Worm (Caenorhabditis elegans) whole organism, midembryonic: ENCODE measurements around the gene C50F4.8.
A peak's percentile ranks its signal among the peaks of the same experiment; 100 is the strongest.

Experiments
- T22C8.4 ChIP-seq: fragments of 200-800 bp; sonication (Bioruptor generic); IDR thresholded peaks from 2 replicates; pipeline ENCODE4 v1.3.6; 2022; ENCODE audit warnings: missing genetic modification characterization, missing compliant biosample characterization
- cog-1 ChIP-seq: sonication (generic microtip); optimal IDR thresholded peaks from 2 replicates; lab custom pipeline; 2016; ENCODE audit warnings: missing genetic modification characterization, missing compliant biosample characterization
- flt-1 ChIP-seq: fragments of 200-800 bp; sonication (Bioruptor generic); IDR thresholded peaks from 2 replicates; pipeline ENCODE4 v1.3.6; 2022; ENCODE audit warnings: missing genetic modification characterization, missing compliant biosample characterization
- klf-2 ChIP-seq: fragments of 200-800 bp; sonication (Bioruptor generic); conservative IDR thresholded peaks from 2 replicates; pipeline ENCODE4 v1.3.6; 2022; ENCODE audit warnings: missing genetic modification reagents, missing genetic modification characterization, missing compliant biosample characterization
- med-1 ChIP-seq: sonication (generic microtip); optimal IDR thresholded peaks from 2 replicates; lab custom pipeline; 2017; ENCODE audit warnings: missing genetic modification characterization, mild to moderate bottlenecking, missing compliant biosample characterization, antibody characterized with exemption, missing genetic modification reagents; ENCODE audit not compliant: insufficient read depth
- ref-1 ChIP-seq: fragments of 200-800 bp; sonication (Bioruptor generic); conservative IDR thresholded peaks from 2 replicates; pipeline ENCODE4 v1.3.6; 2022; ENCODE audit warnings: missing genetic modification reagents, missing genetic modification characterization, missing compliant biosample characterization
- tab-1 ChIP-seq: fragments of 200-800 bp; sonication (Bioruptor generic); IDR thresholded peaks from 2 replicates; pipeline ENCODE4 v1.3.6; 2022; ENCODE audit warnings: missing genetic modification characterization, missing compliant biosample characterization
- ztf-23 ChIP-seq: fragments of 200-800 bp; sonication (Bioruptor generic); IDR thresholded peaks from 2 replicates; pipeline ENCODE4 v1.3.6; 2022; ENCODE audit warnings: missing genetic modification reagents, missing genetic modification characterization, missing compliant biosample characterization
- ztf-29 ChIP-seq: fragments of 200-800 bp; sonication (Bioruptor generic); IDR thresholded peaks from 2 replicates; pipeline ENCODE4 v1.3.6; 2022; ENCODE audit warnings: missing genetic modification reagents, missing genetic modification characterization, missing compliant biosample characterization

C50F4.8 gene

DNA sequence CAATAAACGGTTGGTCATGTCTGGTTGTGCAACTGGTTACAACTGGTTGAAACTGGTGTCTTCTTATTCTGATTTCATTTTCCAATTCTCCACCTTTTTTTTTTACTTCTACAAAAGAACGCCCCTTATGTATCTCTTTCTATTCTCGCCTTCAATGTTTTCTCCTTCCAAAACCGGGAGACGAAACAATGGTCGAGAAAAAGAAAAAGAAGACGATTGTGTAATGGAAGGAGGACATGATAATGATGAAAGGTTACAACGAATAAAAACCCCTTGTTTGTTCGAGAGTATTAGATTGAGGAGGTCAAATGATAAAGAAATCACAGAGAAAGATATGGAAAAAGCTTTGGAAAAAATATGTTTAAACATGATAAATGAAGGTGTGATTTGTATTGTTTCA lies at the start of gene C50F4.8:
Gene C50F4.8 (minus strand): TSS at position 28 of the 400 bp plus-strand sequence.
- TF ChIP-seq cog-1 (tag; lab: Kevin White, UChicago) (no peak), klf-2 (GFP tag; lab: Robert Waterston, UW) (no peak), T22C8.4 (no peak), tab-1 (GFP tag; lab: Robert Waterston, UW) (no peak), ref-1 (GFP tag; lab: Robert Waterston, UW) (no peak), med-1 (no peak), ztf-29 (GFP tag; lab: Robert Waterston, UW) (no peak), flt-1 (GFP tag; lab: Robert Waterston, UW) (no peak), ztf-23 (GFP tag; lab: Robert Waterston, UW) (no peak)

DNA sequence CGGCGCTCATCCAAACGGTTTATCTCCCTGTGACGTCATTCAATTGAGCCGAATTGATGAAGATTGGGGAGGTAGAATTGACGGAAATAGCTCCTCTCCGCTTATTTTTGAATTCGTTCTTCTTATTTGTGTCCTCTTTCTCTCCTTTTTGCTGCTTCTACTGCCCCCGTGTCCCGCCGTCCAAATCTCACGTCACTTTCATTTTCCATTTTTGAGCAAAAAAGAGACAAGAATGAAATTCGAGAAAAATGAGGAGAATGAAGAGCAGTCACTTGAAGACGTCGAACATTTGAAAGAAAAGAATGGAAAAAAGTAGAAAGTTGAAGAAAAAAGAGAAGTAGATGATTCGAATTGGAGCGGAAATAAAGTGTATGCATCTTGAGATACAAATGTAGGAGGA lies 44.9 kb upstream of the C50F4.8 start:
- no peak for TF ChIP-seq ztf-29 (GFP tag; lab: Robert Waterston, UW)
- no peak for TF ChIP-seq T22C8.4
- no peak for TF ChIP-seq flt-1 (GFP tag; lab: Robert Waterston, UW)
- TF ChIP-seq ztf-23 (GFP tag; lab: Robert Waterston, UW), result no peak
- TF ChIP-seq cog-1 (tag; lab: Kevin White, UChicago), result no peak
- no peak for TF ChIP-seq ref-1 (GFP tag; lab: Robert Waterston, UW)
- no peak for TF ChIP-seq med-1
- no peak for TF ChIP-seq tab-1 (GFP tag; lab: Robert Waterston, UW)
- no peak for TF ChIP-seq klf-2 (GFP tag; lab: Robert Waterston, UW)

DNA sequence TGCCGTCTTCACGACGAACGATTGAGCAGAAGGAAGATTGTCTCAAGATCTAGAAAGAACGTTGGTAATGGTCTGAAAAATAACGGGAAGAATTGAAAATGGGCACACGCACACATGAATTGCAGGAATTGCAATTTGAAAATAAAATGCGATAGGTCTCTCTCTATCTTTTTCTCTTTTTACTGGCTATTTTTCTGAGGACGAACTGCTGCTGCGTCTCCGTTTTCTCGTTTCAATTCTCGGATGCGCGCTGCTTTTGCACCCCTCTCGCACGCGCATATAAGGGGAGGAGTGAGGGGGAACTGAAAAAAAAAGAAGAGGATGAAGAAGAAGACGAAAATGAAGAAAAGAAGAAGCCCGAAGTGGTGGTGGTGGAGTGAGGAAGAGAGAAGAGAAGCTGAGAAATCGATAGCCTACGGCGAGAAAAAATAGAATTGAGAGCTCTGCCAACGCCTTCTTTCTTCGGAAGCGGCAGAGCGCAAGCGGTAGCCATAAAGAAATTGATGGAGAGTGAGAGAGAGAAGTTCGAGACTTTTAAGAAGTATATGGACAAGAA lies 43.0 kb upstream of the C50F4.8 start, which contains the start of gene rgef-1:
Gene rgef-1 (minus strand): TSS at position 51 of the 556 bp plus-strand sequence.
- TF ChIP-seq T22C8.4 (no peak), ztf-23 (GFP tag; lab: Robert Waterston, UW) (peak; percentile 34; the same call in 1 of the 2 replicates), med-1 (no peak)

DNA sequence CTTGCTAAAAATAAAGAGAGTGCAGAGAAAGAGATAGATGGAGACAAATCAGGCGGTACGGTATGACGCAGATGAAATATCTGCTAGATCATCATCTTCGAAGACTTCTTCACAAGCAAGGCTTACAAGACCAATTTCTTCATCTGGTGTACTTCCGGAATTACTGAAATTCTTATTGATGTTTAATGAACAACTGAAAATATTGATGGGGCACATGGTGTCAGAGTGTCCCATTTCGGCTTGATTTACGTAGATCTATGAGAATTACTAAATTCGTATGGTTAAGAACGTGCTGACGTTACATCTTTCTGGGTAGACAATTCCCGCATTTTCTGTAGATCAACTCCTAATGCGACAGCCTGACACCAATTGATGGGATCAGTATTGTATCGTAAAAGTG lies 38.0 kb upstream of the C50F4.8 start:
- TF ChIP-seq ztf-29 (GFP tag; lab: Robert Waterston, UW) (no peak), tab-1 (GFP tag; lab: Robert Waterston, UW) (no peak), cog-1 (tag; lab: Kevin White, UChicago) (no peak), med-1 (no peak), flt-1 (GFP tag; lab: Robert Waterston, UW) (no peak), ztf-23 (GFP tag; lab: Robert Waterston, UW) (no peak), T22C8.4 (no peak), ref-1 (GFP tag; lab: Robert Waterston, UW) (no peak), klf-2 (GFP tag; lab: Robert Waterston, UW) (no peak)

DNA sequence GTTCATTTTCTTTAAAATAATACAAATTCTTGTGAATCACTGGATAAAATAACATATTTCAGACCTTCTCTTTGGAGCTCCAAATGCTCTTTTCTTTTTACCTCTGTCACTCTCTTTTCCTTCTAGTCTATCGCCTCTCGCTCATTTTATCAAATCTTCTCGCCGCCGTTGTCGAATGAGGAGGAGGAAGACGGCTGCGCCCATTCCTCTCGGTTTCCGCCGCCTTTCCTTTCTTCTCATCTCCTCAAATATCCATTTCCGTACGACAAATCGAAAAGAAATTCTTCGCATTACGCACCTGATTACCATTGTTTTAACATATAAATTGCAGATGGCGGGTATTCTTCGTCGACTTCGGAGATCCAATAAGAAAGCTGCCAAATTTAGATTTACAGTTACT lies 31.7 kb upstream of the C50F4.8 start, which contains the start of gene ehbp-1:
Gene ehbp-1 (plus strand): TSS at position 332 of the 400 bp plus-strand sequence.
- TF ChIP-seq tab-1 (GFP tag; lab: Robert Waterston, UW) (no peak), ztf-29 (GFP tag; lab: Robert Waterston, UW) (no peak), ztf-23 (GFP tag; lab: Robert Waterston, UW) (no peak), ref-1 (GFP tag; lab: Robert Waterston, UW) (no peak), T22C8.4 (no peak), flt-1 (GFP tag; lab: Robert Waterston, UW) (no peak), med-1 (no peak), cog-1 (tag; lab: Kevin White, UChicago) (no peak), klf-2 (GFP tag; lab: Robert Waterston, UW) (no peak)

DNA sequence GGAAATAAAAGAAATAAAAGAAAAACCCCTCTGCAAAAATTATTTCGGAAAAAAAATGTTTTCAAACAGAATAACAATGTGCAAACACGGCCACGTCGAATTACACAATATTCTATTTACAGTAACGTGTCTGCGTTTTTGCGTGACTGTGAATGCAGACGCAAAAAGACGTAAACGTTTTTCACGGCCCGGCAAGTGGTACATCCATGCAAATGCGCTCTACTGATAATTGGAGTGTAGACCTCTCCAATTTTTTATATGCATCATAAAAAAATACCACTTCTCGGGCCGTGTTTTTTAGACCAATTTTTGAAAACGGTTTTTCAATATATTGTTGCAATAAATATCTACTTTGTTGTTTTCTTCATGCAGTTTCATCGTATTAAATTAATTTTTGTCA lies 30.8 kb upstream of the C50F4.8 start, which contains the start of gene nstp-10:
Gene nstp-10 (minus strand): TSS at position 378 of the 400 bp plus-strand sequence.
- no peak for TF ChIP-seq ztf-29 (GFP tag; lab: Robert Waterston, UW)
- peak; percentile 23 for TF ChIP-seq cog-1 (tag; lab: Kevin White, UChicago)

DNA sequence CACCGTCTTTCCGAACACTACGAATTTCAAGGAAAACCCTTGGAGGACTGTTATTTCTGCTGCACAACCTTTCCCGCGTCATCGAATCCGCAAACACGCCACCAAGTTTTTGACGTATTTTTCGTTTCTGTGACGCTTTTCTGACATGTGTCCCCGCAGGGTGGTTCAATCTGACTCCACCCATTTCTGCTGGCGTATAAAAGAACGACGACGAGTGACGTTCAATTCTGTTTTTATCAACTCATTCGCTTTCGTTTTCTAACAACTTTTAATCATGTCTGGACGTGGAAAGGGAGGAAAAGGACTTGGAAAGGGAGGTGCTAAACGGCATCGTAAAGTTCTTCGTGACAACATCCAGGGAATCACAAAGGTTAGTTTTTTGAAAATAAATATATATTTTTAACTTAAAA lies 28.2 kb upstream of the C50F4.8 start, which contains the start of gene his-37:
Gene his-37 (plus strand): TSS at position 246 of the 410 bp plus-strand sequence.
- TF ChIP-seq T22C8.4 (no peak), klf-2 (GFP tag; lab: Robert Waterston, UW) (no peak), tab-1 (GFP tag; lab: Robert Waterston, UW) (peak; percentile 50; the same call in 1 of the 2 replicates), ref-1 (GFP tag; lab: Robert Waterston, UW) (no peak), ztf-29 (GFP tag; lab: Robert Waterston, UW) (no peak; the same call in 1 of the 2 replicates), flt-1 (GFP tag; lab: Robert Waterston, UW) (peak; percentile 81), ztf-23 (GFP tag; lab: Robert Waterston, UW) (peak; percentile 83), med-1 (no peak), cog-1 (tag; lab: Kevin White, UChicago) (peak; percentile 93)

DNA sequence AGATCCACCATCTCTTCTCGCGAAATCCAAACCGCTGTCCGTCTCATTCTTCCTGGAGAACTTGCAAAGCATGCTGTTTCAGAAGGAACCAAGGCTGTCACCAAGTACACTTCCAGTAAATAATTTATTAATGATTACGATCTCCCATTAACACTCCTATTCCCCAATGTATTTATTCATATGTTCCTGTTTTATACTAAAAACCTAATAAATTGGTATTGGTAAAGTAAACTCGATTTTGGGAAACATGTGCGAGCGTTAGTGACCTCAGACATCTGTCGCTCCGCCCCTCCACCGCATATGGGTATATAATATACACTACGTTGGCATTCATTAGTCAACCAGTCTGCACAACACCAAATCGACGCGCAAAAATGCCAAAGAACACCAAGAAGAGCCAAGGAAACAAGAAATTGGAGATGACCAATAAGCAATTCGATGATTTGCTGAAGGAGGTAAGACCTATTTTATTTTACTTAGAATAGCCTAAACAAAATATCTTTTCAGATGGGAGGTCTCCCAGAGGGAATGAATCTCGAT lies 27.5 kb upstream of the C50F4.8 start, which contains the start of gene C50F4.6:
Gene C50F4.6 (plus strand): TSS at position 51 of the 540 bp plus-strand sequence.
- TF ChIP-seq ztf-23 (GFP tag; lab: Robert Waterston, UW) (no peak), T22C8.4 (no peak), tab-1 (GFP tag; lab: Robert Waterston, UW) (no peak), klf-2 (GFP tag; lab: Robert Waterston, UW) (no peak), cog-1 (tag; lab: Kevin White, UChicago) (no peak), ref-1 (GFP tag; lab: Robert Waterston, UW) (no peak), flt-1 (GFP tag; lab: Robert Waterston, UW) (no peak), med-1 (no peak)

DNA sequence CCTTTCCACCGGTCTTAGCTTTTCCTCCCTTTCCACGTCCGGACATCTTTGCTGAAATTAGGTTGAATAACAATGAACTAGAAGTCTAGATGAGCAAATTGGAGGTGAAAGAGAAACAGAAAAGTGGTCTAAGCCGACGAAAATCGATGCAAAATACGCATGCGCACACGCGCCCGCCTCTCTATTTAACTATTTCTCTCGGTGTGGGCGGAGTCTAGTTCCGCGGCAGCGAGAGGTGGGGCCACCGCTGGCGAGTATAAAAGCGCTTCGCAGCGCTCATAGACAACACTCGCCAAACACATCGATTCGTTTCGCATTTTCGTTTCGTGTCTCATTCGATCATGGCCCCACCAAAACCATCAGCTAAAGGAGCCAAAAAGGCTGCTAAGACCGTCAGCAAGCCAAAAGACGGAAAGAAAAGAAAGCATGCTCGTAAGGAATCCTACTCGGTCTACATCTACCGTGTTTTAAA lies 26.6 kb upstream of the C50F4.8 start, which contains the start of the genes his-35 and his-41:
Gene his-35 (minus strand): TSS at position 51 of the 472 bp plus-strand sequence.
Gene his-41 (plus strand): TSS at position 299 of the 472 bp plus-strand sequence.
- TF ChIP-seq klf-2 (GFP tag; lab: Robert Waterston, UW), result no peak
- 0 out of 2 replicates have a peak, but pooled peaks have one; percentile 20 for TF ChIP-seq ztf-29 (GFP tag; lab: Robert Waterston, UW)
- no peak for TF ChIP-seq ref-1 (GFP tag; lab: Robert Waterston, UW)
- peak; percentile 46 for TF ChIP-seq T22C8.4
- 0 out of 2 replicates have a peak, but pooled peaks have one; percentile 9 for TF ChIP-seq flt-1 (GFP tag; lab: Robert Waterston, UW)
- TF ChIP-seq cog-1 (tag; lab: Kevin White, UChicago), result no peak
- no peak; the same call in 1 of the 2 replicates for TF ChIP-seq ztf-23 (GFP tag; lab: Robert Waterston, UW)
